Fruit fly (Drosophila melanogaster) whole organism, adult: ENCODE measurements around the gene Pbgs.

Source experiments
- CG11617 ChIP-seq: fragments of 200-800 bp; sonication (Bioruptor generic); optimal IDR thresholded peaks from 2 replicates; lab custom pipeline; 2017; ENCODE audit warnings: mild to moderate bottlenecking, missing biosample characterization, missing genetic modification reagents, missing genetic modification characterization
- CG12768 ChIP-seq: fragments of 200-800 bp; sonication (Bioruptor generic); optimal IDR thresholded peaks from 2 replicates; lab custom pipeline; 2017; ENCODE audit warnings: missing biosample characterization, missing genetic modification characterization, mild to moderate bottlenecking, moderate library complexity, missing genetic modification reagents
- CG14711 ChIP-seq: fragments of 200-800 bp; sonication (Bioruptor generic); optimal IDR thresholded peaks from 2 replicates; lab custom pipeline; 2018; ENCODE audit warnings: missing biosample characterization, mild to moderate bottlenecking, missing genetic modification characterization, moderate library complexity
- CG1620 ChIP-seq: fragments of 200-800 bp; sonication (Bioruptor generic); optimal IDR thresholded peaks from 2 replicates; lab custom pipeline; 2016; ENCODE audit warnings: missing biosample characterization, missing genetic modification characterization
- CG33017 ChIP-seq: fragments of 200-800 bp; sonication (Bioruptor generic); optimal IDR thresholded peaks from 2 replicates; lab custom pipeline; 2018; ENCODE audit warnings: missing biosample characterization, mild to moderate bottlenecking, missing genetic modification characterization, moderate library complexity
- CG5204 ChIP-seq: fragments of 200-800 bp; sonication (Bioruptor generic); optimal IDR thresholded peaks from 2 replicates; lab custom pipeline; 2016; ENCODE audit warnings: missing biosample characterization, missing genetic modification characterization
- CG7045 ChIP-seq: fragments of 200-800 bp; sonication (Bioruptor generic); optimal IDR thresholded peaks from 2 replicates; lab custom pipeline; 2017; ENCODE audit warnings: missing biosample characterization, mild to moderate bottlenecking, missing genetic modification characterization
- CG7101 ChIP-seq: fragments of 200-800 bp; sonication (Bioruptor generic); optimal IDR thresholded peaks from 2 replicates; lab custom pipeline; 2018; ENCODE audit warnings: missing biosample characterization, mild to moderate bottlenecking, missing genetic modification characterization, moderate library complexity
- Clk ChIP-seq: fragments of 200-800 bp; sonication (Bioruptor generic); optimal IDR thresholded peaks from 2 replicates; lab custom pipeline; 2017; ENCODE audit warnings: missing biosample characterization, missing genetic modification characterization
- Crg-1 ChIP-seq: fragments of 200-800 bp; sonication (Bioruptor generic); optimal IDR thresholded peaks from 2 replicates; lab custom pipeline; 2016; ENCODE audit warnings: missing biosample characterization, missing genetic modification characterization
- Hr96 ChIP-seq: fragments of 200-800 bp; sonication (Bioruptor generic); optimal IDR thresholded peaks from 2 replicates; lab custom pipeline; 2016; ENCODE audit warnings: missing biosample characterization, missing genetic modification characterization
- Mnt ChIP-seq: fragments of 200-800 bp; sonication (Bioruptor generic); optimal IDR thresholded peaks from 2 replicates; lab custom pipeline; 2016; ENCODE audit warnings: missing biosample characterization, mild to moderate bottlenecking, missing genetic modification characterization
- bab1 ChIP-seq: fragments of 200-800 bp; sonication (Bioruptor generic); optimal IDR thresholded peaks from 3 replicates; lab custom pipeline; 2019; ENCODE audit warnings: missing biosample characterization, mild to moderate bottlenecking, missing genetic modification characterization, moderate library complexity
- cic ChIP-seq: fragments of 200-800 bp; sonication (Bioruptor generic); optimal IDR thresholded peaks from 2 replicates; lab custom pipeline; 2017; ENCODE audit warnings: missing biosample characterization, mild to moderate bottlenecking, missing genetic modification characterization, moderate library complexity
- cnc ChIP-seq, 2 experiments: fragments of >200 bp; optimal IDR thresholded peaks; 2 replicates each; lab custom pipeline; 2017
- kay ChIP-seq: fragments of 200-800 bp; sonication (Bioruptor generic); peaks from one replicate; lab custom pipeline; 2016; ENCODE audit warnings: missing biosample characterization, missing genetic modification characterization, borderline replicate concordance
- ovo ChIP-seq: fragments of 200-800 bp; sonication (Bioruptor generic); optimal IDR thresholded peaks from 2 replicates; lab custom pipeline; 2016; ENCODE audit warnings: missing biosample characterization, missing genetic modification characterization
- pad ChIP-seq: fragments of 200-800 bp; sonication (Bioruptor generic); optimal IDR thresholded peaks from 3 replicates; lab custom pipeline; 2017; ENCODE audit warnings: missing biosample characterization, missing genetic modification characterization, mild to moderate bottlenecking, moderate library complexity, missing genetic modification reagents
- tj ChIP-seq: fragments of 200-800 bp; sonication (Bioruptor generic); optimal IDR thresholded peaks from 3 replicates; lab custom pipeline; 2017; ENCODE audit warnings: missing biosample characterization, mild to moderate bottlenecking, missing genetic modification characterization, moderate library complexity
- toe ChIP-seq: fragments of 200-800 bp; sonication (Bioruptor generic); optimal IDR thresholded peaks from 2 replicates; lab custom pipeline; 2016; ENCODE audit warnings: missing biosample characterization, missing genetic modification characterization

Gene Pbgs

dm6 chr3L:12296073-12296527 is 25.0 kb upstream of the Pbgs start, which contains the start of gene CG4328:
CG4328 (minus strand) TSS chr3L:12296123.
- TF ChIP-seq tj (no peak), bab1 (GFP tag; lab: Kevin White, UChicago) (no peak), CG5204 (GFP tag; lab: Kevin White, UChicago) (no peak), cic (GFP tag; lab: Kevin White, UChicago) (no peak), pad (GFP tag; lab: Kevin White, UChicago) (peak; percentile 60)

dm6 chr3L:12294602-12295001 is 23.5 kb upstream of the Pbgs start:
- TF ChIP-seq kay (no peak), CG14711 (tag; lab: Kevin White, UChicago) (no peak), CG12768 (GFP tag; lab: Kevin White, UChicago) (no peak)

dm6 chr3L:12290556-12290955 is 19.4 kb upstream of the Pbgs start:
- TF ChIP-seq CG33017 (tag; lab: Kevin White, UChicago) (no peak), CG7045 (GFP tag; lab: Kevin White, UChicago) (no peak), bab1 (GFP tag; lab: Kevin White, UChicago) (no peak), toe (no peak), ovo (GFP tag; lab: Kevin White, UChicago) (no peak), Clk (GFP tag; lab: Kevin White, UChicago) (no peak), pad (GFP tag; lab: Kevin White, UChicago) (no peak), CG11617 (GFP tag; lab: Kevin White, UChicago) (no peak), CG12768 (GFP tag; lab: Kevin White, UChicago) (no peak), cic (GFP tag; lab: Kevin White, UChicago) (no peak), Crg-1 (GFP tag; lab: Kevin White, UChicago) (no peak), Mnt (no peak), CG1620 (GFP tag; lab: Kevin White, UChicago) (no peak), Hr96 (GFP tag; lab: Kevin White, UChicago) (no peak), CG5204 (GFP tag; lab: Kevin White, UChicago) (no peak), CG7101 (tag; lab: Kevin White, UChicago) (no peak), cnc (optimal IDR thresholded peaks at IDR 0.05; lab: Kevin White, UChicago) (no peak), kay (no peak)

- TF ChIP-seq Hr96 (GFP tag; lab: Kevin White, UChicago) (no peak), CG11617 (GFP tag; lab: Kevin White, UChicago) (no peak), cnc (optimal IDR thresholded peaks at IDR 0.05; lab: Kevin White, UChicago) (no peak), ovo (GFP tag; lab: Kevin White, UChicago) (no peak), pad (GFP tag; lab: Kevin White, UChicago) (no peak), toe (no peak), Mnt (no peak), kay (no peak), cic (GFP tag; lab: Kevin White, UChicago) (no peak), Crg-1 (GFP tag; lab: Kevin White, UChicago) (no peak)
Observed at dm6 chr3L:12289664-12290063, 18.5 kb upstream of the Pbgs start.

- TF ChIP-seq bab1 (GFP tag; lab: Kevin White, UChicago), result no peak
- no peak for TF ChIP-seq CG7101 (tag; lab: Kevin White, UChicago)
- TF ChIP-seq pad (GFP tag; lab: Kevin White, UChicago), result no peak
- TF ChIP-seq ovo (GFP tag; lab: Kevin White, UChicago), result no peak
- no peak for TF ChIP-seq CG7045 (GFP tag; lab: Kevin White, UChicago)
Observed at dm6 chr3L:12287370-12287769, 16.2 kb upstream of the Pbgs start.

dm6 chr3L:12277880-12278287 is 6.7 kb upstream of the Pbgs start:
- no peak for TF ChIP-seq pad (GFP tag; lab: Kevin White, UChicago)

dm6 chr3L:12277054-12277879 is 6.1 kb upstream of the Pbgs start, which contains the start of the genes Sms and INPP5E:
Sms (minus strand) TSS chr3L:12277251.
INPP5E (plus strand) TSS chr3L:12277655.
- TF ChIP-seq CG11617 (GFP tag; lab: Kevin White, UChicago) (peak; percentile 65), bab1 (GFP tag; lab: Kevin White, UChicago) (peak; percentile 52), CG5204 (GFP tag; lab: Kevin White, UChicago) (peak; percentile 20), CG33017 (tag; lab: Kevin White, UChicago) (no peak), Mnt (peak; percentile 23), CG14711 (tag; lab: Kevin White, UChicago) (peak; percentile 68), CG7101 (tag; lab: Kevin White, UChicago) (peak; percentile 33), pad (GFP tag; lab: Kevin White, UChicago) (peak; percentile 18), toe (peak; percentile 6), tj (peak; percentile 18), Crg-1 (GFP tag; lab: Kevin White, UChicago) (no peak), Clk (GFP tag; lab: Kevin White, UChicago) (no peak), CG7045 (GFP tag; lab: Kevin White, UChicago) (peak; percentile 44), Hr96 (GFP tag; lab: Kevin White, UChicago) (peak; percentile 20), kay (no peak), cic (GFP tag; lab: Kevin White, UChicago) (no peak), CG1620 (GFP tag; lab: Kevin White, UChicago) (peak; percentile 49), ovo (GFP tag; lab: Kevin White, UChicago) (peak; percentile 32)
